Worm (Caenorhabditis elegans) whole organism, L1 larva: ENCODE data around the gene C05D9.7.

Experiments used
- C04F5.9 ChIP-seq: sonication (generic microtip); optimal IDR thresholded peaks from 2 replicates; lab custom pipeline; 2016; ENCODE audit warnings: missing genetic modification characterization, missing compliant biosample characterization
- C34B4.2 ChIP-seq: sonication (generic microtip); optimal IDR thresholded peaks from 2 replicates; lab custom pipeline; 2017; ENCODE audit warnings: mild to moderate bottlenecking, missing genetic modification characterization, missing compliant biosample characterization
- F16B12.6 ChIP-seq: fragments of 150-350 bp; optimal IDR thresholded peaks from 2 replicates; lab custom pipeline; 2014; ENCODE audit warnings: missing biosample characterization, missing genetic modification characterization
- alr-1 ChIP-seq: fragments of 200-800 bp; sonication (Bioruptor generic); optimal IDR thresholded peaks from 2 replicates; lab custom pipeline; 2018; ENCODE audit warnings: borderline replicate concordance, mild to moderate bottlenecking, missing genetic modification characterization, missing compliant biosample characterization
- aly-2 ChIP-seq: fragments of 150-350 bp; optimal IDR thresholded peaks from 2 replicates; lab custom pipeline; 2014; ENCODE audit warnings: missing biosample characterization, missing genetic modification characterization
- ama-1 ChIP-seq: fragments of 150-350 bp; optimal IDR thresholded peaks from 2 replicates; lab custom pipeline; 2014
- ceh-63 ChIP-seq: fragments of 200-800 bp; sonication (Bioruptor generic); optimal IDR thresholded peaks from 2 replicates; lab custom pipeline; 2018; ENCODE audit warnings: mild to moderate bottlenecking, missing genetic modification characterization, missing compliant biosample characterization
- ces-1 ChIP-seq: fragments of 150-350 bp; optimal IDR thresholded peaks from 2 replicates; lab custom pipeline; 2014; ENCODE audit warnings: missing biosample characterization, missing genetic modification reagents, missing genetic modification characterization
- dpl-1 ChIP-seq, 3 experiments: fragments of 150-350 bp in 2 of 3; sonication (generic microtip) in 1 of 3; optimal IDR thresholded peaks; 2 replicates each; lab custom pipeline; 2014 to 2017; ENCODE audit warnings: missing biosample characterization in 3 of 3, missing genetic modification characterization in 3 of 3, missing genetic modification reagents in 3 of 3
- dsc-1 ChIP-seq: sonication (generic microtip); optimal IDR thresholded peaks from 2 replicates; lab custom pipeline; 2016; ENCODE audit warnings: mild to moderate bottlenecking, missing genetic modification characterization, missing compliant biosample characterization
- efl-3 ChIP-seq: fragments of 200-800 bp; sonication (Bioruptor generic); optimal IDR thresholded peaks from 2 replicates; lab custom pipeline; 2018; ENCODE audit warnings: mild to moderate bottlenecking, missing genetic modification characterization, missing compliant biosample characterization
- elt-3 ChIP-seq, 6 experiments: fragments of 150-350 bp in 1 of 6; sonication (generic microtip); optimal IDR thresholded peaks; 2 replicates each; lab custom pipeline; 2017 to 2018; ENCODE audit warnings: missing biosample characterization in 6 of 6, missing genetic modification characterization in 6 of 6, inconsistent platforms in 1 of 6
- ets-5 ChIP-seq: fragments of 200-800 bp; sonication (Bioruptor generic); IDR thresholded peaks from 2 replicates; pipeline ENCODE4 v1.3.6; 2022; ENCODE audit warnings: missing genetic modification characterization, missing compliant biosample characterization
- fkh-8 ChIP-seq: sonication (generic microtip); optimal IDR thresholded peaks from 2 replicates; lab custom pipeline; 2016; ENCODE audit warnings: mild to moderate bottlenecking, missing genetic modification characterization, missing compliant biosample characterization
- fos-1 ChIP-seq: fragments of 150-350 bp; optimal IDR thresholded peaks from 2 replicates; lab custom pipeline; 2014; ENCODE audit warnings: missing biosample characterization, missing genetic modification characterization
- grh-1 ChIP-seq: fragments of 200-800 bp; sonication (Bioruptor generic); IDR thresholded peaks from 2 replicates; pipeline ENCODE4 v1.3.6; 2022; ENCODE audit warnings: missing genetic modification reagents, missing genetic modification characterization, missing compliant biosample characterization
- hlh-4 ChIP-seq: sonication (generic microtip); optimal IDR thresholded peaks from 2 replicates; lab custom pipeline; 2016; ENCODE audit warnings: mild to moderate bottlenecking, missing genetic modification characterization, missing compliant biosample characterization
- irx-1 ChIP-seq: sonication (generic microtip); optimal IDR thresholded peaks from 2 replicates; lab custom pipeline; 2016; ENCODE audit warnings: missing genetic modification characterization, missing compliant biosample characterization
- jun-1 ChIP-seq: fragments of 150-350 bp; optimal IDR thresholded peaks from 2 replicates; lab custom pipeline; 2014; ENCODE audit warnings: missing biosample characterization, missing genetic modification reagents, missing genetic modification characterization
- lin-13 ChIP-seq: fragments of 150-350 bp; optimal IDR thresholded peaks from 2 replicates; lab custom pipeline; 2014; ENCODE audit warnings: missing biosample characterization, missing genetic modification reagents, missing genetic modification characterization
- lin-14 ChIP-seq: fragments of 200-800 bp; sonication (Bioruptor generic); optimal IDR thresholded peaks from 2 replicates; lab custom pipeline; 2018; ENCODE audit warnings: mild to moderate bottlenecking, missing genetic modification characterization, moderate library complexity, missing compliant biosample characterization
- lin-15B ChIP-seq: fragments of 150-350 bp; sonication (generic microtip); optimal IDR thresholded peaks from 3 replicates; lab custom pipeline; 2014; ENCODE audit warnings: missing biosample characterization, missing genetic modification characterization
- lin-39 ChIP-seq: fragments of 150-350 bp; optimal IDR thresholded peaks from 2 replicates; lab custom pipeline; 2014; ENCODE audit warnings: missing biosample characterization, missing genetic modification reagents, missing genetic modification characterization
- lir-3 ChIP-seq: sonication (generic microtip); optimal IDR thresholded peaks from 2 replicates; lab custom pipeline; 2016; ENCODE audit warnings: mild to moderate bottlenecking, missing genetic modification characterization, moderate library complexity, missing compliant biosample characterization; ENCODE audit not compliant: poor library complexity
- lsy-2 ChIP-seq, 2 experiments: fragments of 150-350 bp; optimal IDR thresholded peaks; 2 replicates each; lab custom pipeline; 2014; ENCODE audit warnings: missing biosample characterization in 2 of 2, missing genetic modification characterization in 2 of 2
- mab-9 ChIP-seq: fragments of 200-800 bp; sonication (Bioruptor generic); IDR thresholded peaks from 2 replicates; pipeline ENCODE4 v1.3.6; 2022; ENCODE audit warnings: missing genetic modification reagents, missing genetic modification characterization, missing compliant biosample characterization
- nhr-19 ChIP-seq: fragments of 200-800 bp; sonication (Bioruptor generic); conservative IDR thresholded peaks from 2 replicates; pipeline ENCODE4 v1.3.6; 2022; ENCODE audit warnings: missing genetic modification characterization, missing compliant biosample characterization
- nhr-237 ChIP-seq: fragments of 150-350 bp; optimal IDR thresholded peaks from 2 replicates; lab custom pipeline; 2014; ENCODE audit warnings: missing biosample characterization, missing genetic modification characterization
- nhr-71 ChIP-seq: sonication (generic microtip); optimal IDR thresholded peaks from 2 replicates; lab custom pipeline; 2016; ENCODE audit warnings: mild to moderate bottlenecking, missing genetic modification characterization, moderate library complexity, missing compliant biosample characterization
- nhr-77 ChIP-seq: fragments of 150-350 bp; optimal IDR thresholded peaks from 2 replicates; lab custom pipeline; 2014; ENCODE audit warnings: missing biosample characterization, missing genetic modification characterization
- nhr-84 ChIP-seq: sonication (generic microtip); optimal IDR thresholded peaks from 2 replicates; lab custom pipeline; 2017; ENCODE audit warnings: missing biosample characterization, missing genetic modification characterization
- nhr-90 ChIP-seq: sonication (generic microtip); optimal IDR thresholded peaks from 2 replicates; lab custom pipeline; 2016; ENCODE audit warnings: mild to moderate bottlenecking, missing genetic modification characterization, missing compliant biosample characterization; ENCODE audit not compliant: poor library complexity
- pqm-1 ChIP-seq: sonication (generic microtip); optimal IDR thresholded peaks from 3 replicates; lab custom pipeline; 2017; ENCODE audit warnings: missing biosample characterization, missing genetic modification characterization
- rnt-1 ChIP-seq: sonication (generic microtip); optimal IDR thresholded peaks from 2 replicates; lab custom pipeline; 2016; ENCODE audit warnings: mild to moderate bottlenecking, missing genetic modification characterization, moderate library complexity, missing compliant biosample characterization
- skn-1 ChIP-seq: fragments of 150-350 bp; optimal IDR thresholded peaks from 2 replicates; lab custom pipeline; 2014; ENCODE audit warnings: missing biosample characterization, missing genetic modification characterization
- snu-23 ChIP-seq: sonication (generic microtip); optimal IDR thresholded peaks from 2 replicates; lab custom pipeline; 2016; ENCODE audit warnings: missing genetic modification characterization, missing compliant biosample characterization
- sptf-1 ChIP-seq: fragments of 150-350 bp; optimal IDR thresholded peaks from 2 replicates; lab custom pipeline; 2014; ENCODE audit warnings: missing biosample characterization, missing genetic modification characterization
- sup-37 ChIP-seq: fragments of 200-800 bp; sonication (Bioruptor generic); optimal IDR thresholded peaks from 2 replicates; lab custom pipeline; 2018; ENCODE audit warnings: mild to moderate bottlenecking, missing genetic modification characterization, missing compliant biosample characterization
- tlp-1 ChIP-seq: fragments of 150-350 bp; optimal IDR thresholded peaks from 2 replicates; lab custom pipeline; 2014; ENCODE audit warnings: missing biosample characterization, missing genetic modification characterization
- unc-130 ChIP-seq: fragments of 150-350 bp; optimal IDR thresholded peaks from 2 replicates; lab custom pipeline; 2017; ENCODE audit warnings: missing biosample characterization, missing genetic modification characterization, inconsistent platforms
- unc-30 ChIP-seq: sonication (generic microtip); optimal IDR thresholded peaks from 2 replicates; lab custom pipeline; 2017; ENCODE audit warnings: missing biosample characterization, missing genetic modification characterization
- unc-62 ChIP-seq: fragments of 150-350 bp; optimal IDR thresholded peaks from 2 replicates; lab custom pipeline; 2014; ENCODE audit warnings: missing biosample characterization, missing genetic modification reagents, missing genetic modification characterization
- unc-86 ChIP-seq: sonication (generic microtip); optimal IDR thresholded peaks from 2 replicates; lab custom pipeline; 2016; ENCODE audit warnings: missing genetic modification characterization, missing compliant biosample characterization
- unc-98 ChIP-seq: fragments of 200-800 bp; sonication (Bioruptor generic); IDR thresholded peaks from 2 replicates; pipeline ENCODE4 v1.3.6; 2022; ENCODE audit warnings: missing genetic modification characterization, missing compliant biosample characterization
- xbp-1 ChIP-seq: sonication (generic microtip); optimal IDR thresholded peaks from 2 replicates; lab custom pipeline; 2016; ENCODE audit warnings: missing genetic modification characterization, missing compliant biosample characterization
- zip-4 ChIP-seq: fragments of 200-800 bp; sonication (Bioruptor generic); optimal IDR thresholded peaks from 2 replicates; lab custom pipeline; 2018; ENCODE audit warnings: mild to moderate bottlenecking, missing genetic modification characterization, moderate library complexity, missing compliant biosample characterization
- ztf-11 ChIP-seq, 2 experiments: sonication (generic microtip); optimal IDR thresholded peaks; 2 replicates each; lab custom pipeline; 2016 to 2017; ENCODE audit warnings: missing genetic modification characterization in 2 of 2, missing biosample characterization in 1 of 2, missing compliant biosample characterization in 1 of 2
- ztf-4 ChIP-seq: fragments of 150-350 bp; optimal IDR thresholded peaks from 2 replicates; lab custom pipeline; 2014; ENCODE audit warnings: missing biosample characterization, missing genetic modification characterization

C05D9.7 gene

DNA sequence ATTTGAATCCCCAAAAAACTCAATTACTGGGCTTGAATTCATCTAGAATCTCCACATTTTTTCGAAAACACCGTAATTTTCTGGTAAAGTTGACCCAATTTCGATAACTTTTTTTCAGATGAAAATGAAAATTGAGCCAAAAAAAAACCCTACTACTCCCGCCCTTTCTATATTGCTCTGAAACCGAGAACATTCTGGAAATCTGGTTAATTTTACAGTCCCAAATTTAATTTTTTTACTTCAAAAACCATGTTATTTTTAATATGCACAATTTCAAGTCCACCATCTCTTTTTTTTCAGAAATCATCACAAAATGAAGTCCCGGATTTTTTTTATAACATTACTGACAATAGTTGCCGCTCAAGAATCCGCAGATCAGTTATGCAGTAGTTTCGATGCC is 7.6 kb downstream of the C05D9.7 start, which contains the start of gene C05D9.3:
C05D9.3 (plus strand) TSS at position 301 of the 400 bp plus-strand sequence.
- TF ChIP-seq C34B4.2 (tag; lab: Kevin White, UChicago) (no peak), lin-13 (GFP tag; lab: Kevin White, UChicago) (no peak), grh-1 (GFP tag; lab: Robert Waterston, UW) (no peak), elt-3 (tag; optimal IDR thresholded peaks at IDR 0.05; lab: Kevin White, UChicago) (no peak), xbp-1 (tag; lab: Kevin White, UChicago) (no peak), lir-3 (tag; lab: Kevin White, UChicago) (no peak), nhr-19 (GFP tag; lab: Robert Waterston, UW) (no peak), dsc-1 (no peak), lin-15B (tag; lab: Kevin White, UChicago) (no peak), sup-37 (no peak), ces-1 (GFP tag; lab: Kevin White, UChicago) (no peak), snu-23 (GFP tag; lab: Kevin White, UChicago) (no peak), ztf-11 (tag; optimal IDR thresholded peaks at IDR 0.05; lab: Kevin White, UChicago) (no peak), nhr-71 (tag; lab: Kevin White, UChicago) (no peak)

DNA sequence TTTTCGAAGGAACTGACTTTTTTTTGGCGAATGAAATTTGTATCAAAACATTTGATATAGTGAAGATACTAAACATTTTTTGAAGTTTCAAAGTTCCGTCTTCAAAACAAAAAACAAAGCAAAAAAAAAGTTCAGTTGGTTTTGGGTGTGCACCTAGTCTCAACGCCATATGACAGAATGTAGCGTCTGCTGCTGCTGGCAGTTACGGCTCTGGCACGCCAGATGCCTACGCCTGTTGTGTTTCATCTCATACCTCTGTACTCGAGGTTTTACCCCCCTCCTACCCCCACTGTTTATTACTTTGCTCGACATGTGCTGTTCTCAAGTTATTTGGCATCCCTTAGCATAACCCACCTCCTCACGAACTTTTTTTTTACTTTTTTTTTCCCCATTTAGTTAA is 8.5 kb downstream of the C05D9.7 start:
- TF ChIP-seq nhr-71 (tag; lab: Kevin White, UChicago) (peak; percentile 38), pqm-1 (tag; lab: Kevin White, UChicago) (no peak), rnt-1 (tag; lab: Kevin White, UChicago) (peak; percentile 55), sup-37 (no peak), lin-14 (GFP tag; lab: Kevin White, UChicago) (peak; percentile 51)

DNA sequence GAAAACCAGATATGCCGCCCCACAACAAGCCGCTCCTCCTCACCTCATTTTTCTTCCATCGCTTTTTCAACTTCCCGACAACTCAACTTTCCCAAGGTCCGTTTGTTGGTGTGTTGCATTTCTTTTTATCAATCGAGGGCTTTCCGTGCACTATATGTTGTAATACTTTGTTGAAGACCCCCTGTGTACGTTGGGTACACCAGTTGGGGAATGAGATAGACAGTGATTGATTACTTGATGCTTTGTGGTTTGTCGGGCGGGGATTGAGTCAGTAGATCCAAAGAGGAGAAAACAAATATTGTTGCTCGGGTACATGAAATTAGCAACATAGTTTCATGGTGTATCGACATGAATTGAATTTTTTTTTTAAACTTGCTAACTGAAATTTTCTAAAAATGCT is 10.3 kb downstream of the C05D9.7 start:
- TF ChIP-seq lin-14 (GFP tag; lab: Kevin White, UChicago) (peak; percentile 71), unc-130 (peak; percentile 24), sptf-1 (tag; lab: Kevin White, UChicago) (no peak), snu-23 (GFP tag; lab: Kevin White, UChicago) (peak; percentile 7), zip-4 (GFP tag; lab: Kevin White, UChicago) (no peak), unc-30 (tag; lab: Kevin White, UChicago) (no peak), lin-15B (tag; lab: Kevin White, UChicago) (no peak), elt-3 (tag; optimal IDR thresholded peaks at IDR 0.05; lab: Kevin White, UChicago) (no peak), ces-1 (GFP tag; lab: Kevin White, UChicago) (no peak), unc-62 (GFP tag; lab: Kevin White, UChicago) (no peak), unc-86 (tag; lab: Kevin White, UChicago) (no peak), skn-1 (tag; lab: Kevin White, UChicago) (no peak), nhr-90 (tag; lab: Kevin White, UChicago) (no peak), nhr-77 (tag; lab: Kevin White, UChicago) (no peak), lin-39 (tag; lab: Kevin White, UChicago) (peak; percentile 74), C34B4.2 (tag; lab: Kevin White, UChicago) (no peak), nhr-71 (tag; lab: Kevin White, UChicago) (peak; percentile 44), hlh-4 (tag; lab: Kevin White, UChicago) (no peak), efl-3 (GFP tag; lab: Kevin White, UChicago) (no peak), fkh-8 (tag; lab: Kevin White, UChicago) (no peak), tlp-1 (tag; lab: Kevin White, UChicago) (no peak), F16B12.6 (tag; lab: Kevin White, UChicago) (no peak), ztf-4 (tag; lab: Kevin White, UChicago) (no peak), aly-2 (tag; lab: Kevin White, UChicago) (no peak), ceh-63 (GFP tag; lab: Kevin White, UChicago) (no peak), lsy-2 (tag; optimal IDR thresholded peaks at IDR 0.05; lab: Kevin White, UChicago) (peak in 1 of 2 experiments; percentile 11), alr-1 (tag; lab: Kevin White, UChicago) (no peak), fos-1 (tag; lab: Kevin White, UChicago) (no peak), irx-1 (tag; lab: Kevin White, UChicago) (no peak), ama-1 (no peak), dpl-1 (GFP tag; optimal IDR thresholded peaks at IDR 0.05; lab: Kevin White, UChicago) (no peak), unc-98 (GFP tag; lab: Robert Waterston, UW) (no peak), C04F5.9 (tag; lab: Kevin White, UChicago) (no peak), jun-1 (tag; lab: Kevin White, UChicago) (no peak), ets-5 (GFP tag; lab: Robert Waterston, UW) (no peak), mab-9 (no peak), rnt-1 (tag; lab: Kevin White, UChicago) (peak; percentile 94), nhr-84 (tag; lab: Kevin White, UChicago) (no peak), nhr-237 (tag; lab: Kevin White, UChicago) (no peak)
